Worm (Caenorhabditis elegans) whole organism, L1 larva: ENCODE measurements around the gene sre-12.

Experiments used
- ceh-63 ChIP-seq: fragments of 200-800 bp; sonication (Bioruptor generic); optimal IDR thresholded peaks from 2 replicates; lab custom pipeline; 2018; ENCODE audit warnings: mild to moderate bottlenecking, missing genetic modification characterization, missing compliant biosample characterization
- ceh-82 ChIP-seq, 3 experiments: fragments of 150-350 bp in 1 of 3; sonication (generic microtip) in 2 of 3; optimal IDR thresholded peaks; 2 replicates each; lab custom pipeline; 2014 to 2017; ENCODE audit warnings: missing biosample characterization in 3 of 3, missing genetic modification characterization in 3 of 3
- dpl-1 ChIP-seq, 3 experiments: fragments of 150-350 bp in 2 of 3; sonication (generic microtip) in 1 of 3; optimal IDR thresholded peaks; 2 replicates each; lab custom pipeline; 2014 to 2017; ENCODE audit warnings: missing biosample characterization in 3 of 3, missing genetic modification characterization in 3 of 3, missing genetic modification reagents in 3 of 3
- dsc-1 ChIP-seq: sonication (generic microtip); optimal IDR thresholded peaks from 2 replicates; lab custom pipeline; 2016; ENCODE audit warnings: mild to moderate bottlenecking, missing genetic modification characterization, missing compliant biosample characterization
- egl-13 ChIP-seq: sonication (generic microtip); optimal IDR thresholded peaks from 2 replicates; lab custom pipeline; 2016; ENCODE audit warnings: missing genotype, missing genetic modification reagents, missing genetic modification characterization, missing compliant biosample characterization
- fkh-8 ChIP-seq: sonication (generic microtip); optimal IDR thresholded peaks from 2 replicates; lab custom pipeline; 2016; ENCODE audit warnings: mild to moderate bottlenecking, missing genetic modification characterization, missing compliant biosample characterization
- isw-1 ChIP-seq: fragments of 200-800 bp; sonication (Bioruptor generic); IDR thresholded peaks from 2 replicates; pipeline ENCODE4 v1.3.6; 2022; ENCODE audit warnings: missing genetic modification characterization, missing compliant biosample characterization
- lin-13 ChIP-seq: fragments of 150-350 bp; optimal IDR thresholded peaks from 2 replicates; lab custom pipeline; 2014; ENCODE audit warnings: missing biosample characterization, missing genetic modification reagents, missing genetic modification characterization
- lin-14 ChIP-seq: fragments of 200-800 bp; sonication (Bioruptor generic); optimal IDR thresholded peaks from 2 replicates; lab custom pipeline; 2018; ENCODE audit warnings: mild to moderate bottlenecking, missing genetic modification characterization, moderate library complexity, missing compliant biosample characterization
- mep-1 ChIP-seq: fragments of 150-350 bp; optimal IDR thresholded peaks from 2 replicates; lab custom pipeline; 2014; ENCODE audit warnings: missing biosample characterization, missing genetic modification characterization
- nhr-19 ChIP-seq: fragments of 200-800 bp; sonication (Bioruptor generic); conservative IDR thresholded peaks from 2 replicates; pipeline ENCODE4 v1.3.6; 2022; ENCODE audit warnings: missing genetic modification characterization, missing compliant biosample characterization
- nhr-237 ChIP-seq: fragments of 150-350 bp; optimal IDR thresholded peaks from 2 replicates; lab custom pipeline; 2014; ENCODE audit warnings: missing biosample characterization, missing genetic modification characterization
- nhr-71 ChIP-seq: sonication (generic microtip); optimal IDR thresholded peaks from 2 replicates; lab custom pipeline; 2016; ENCODE audit warnings: mild to moderate bottlenecking, missing genetic modification characterization, moderate library complexity, missing compliant biosample characterization
- nhr-76 ChIP-seq: sonication (generic microtip); optimal IDR thresholded peaks from 2 replicates; lab custom pipeline; 2017; ENCODE audit warnings: missing biosample characterization, missing genetic modification characterization
- pag-3 ChIP-seq: sonication (generic microtip); optimal IDR thresholded peaks from 2 replicates; lab custom pipeline; 2017; ENCODE audit warnings: missing genetic modification characterization, mild to moderate bottlenecking, missing compliant biosample characterization, antibody characterized with exemption, borderline replicate concordance; ENCODE audit not compliant: insufficient read depth
- rnt-1 ChIP-seq: sonication (generic microtip); optimal IDR thresholded peaks from 2 replicates; lab custom pipeline; 2016; ENCODE audit warnings: mild to moderate bottlenecking, missing genetic modification characterization, moderate library complexity, missing compliant biosample characterization
- snu-23 ChIP-seq: sonication (generic microtip); optimal IDR thresholded peaks from 2 replicates; lab custom pipeline; 2016; ENCODE audit warnings: missing genetic modification characterization, missing compliant biosample characterization
- xbp-1 ChIP-seq: sonication (generic microtip); optimal IDR thresholded peaks from 2 replicates; lab custom pipeline; 2016; ENCODE audit warnings: missing genetic modification characterization, missing compliant biosample characterization

sre-12 gene

DNA sequence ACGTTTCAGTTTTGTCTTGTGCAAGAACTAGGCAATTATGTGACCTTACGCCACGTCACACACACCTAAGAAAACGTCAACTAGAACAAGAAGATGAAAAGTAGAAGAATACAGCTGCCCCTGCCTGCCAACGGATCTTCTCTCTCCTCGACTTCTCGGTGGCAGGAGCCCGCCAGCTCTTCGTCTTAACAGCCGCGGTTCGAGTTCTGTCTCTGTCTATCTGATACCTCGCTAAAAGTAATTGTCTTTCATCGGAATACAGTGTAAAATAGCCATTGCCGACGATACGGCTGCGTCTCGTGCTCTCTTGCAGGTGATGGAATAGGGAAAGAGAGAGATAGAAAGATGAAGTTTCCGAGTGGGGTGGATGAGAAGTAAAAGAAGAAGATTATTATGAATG lies 48.6 kb downstream of the sre-12 start:
- no peak for TF ChIP-seq nhr-237
- peak; percentile 82 for TF ChIP-seq xbp-1
- peak; percentile 42 for TF ChIP-seq nhr-71
- TF ChIP-seq pag-3 (tag; lab: Kevin White, UChicago) = peak; percentile 95
- peak; percentile 44 for TF ChIP-seq rnt-1 (tag; lab: Kevin White, UChicago)
- TF ChIP-seq snu-23 (GFP tag; lab: Kevin White, UChicago) = peak; percentile 26
- TF ChIP-seq dsc-1 (tag; lab: Kevin White, UChicago) = peak; percentile 36
- peak; percentile 50 for TF ChIP-seq lin-14 (GFP tag; lab: Kevin White, UChicago)
- TF ChIP-seq mep-1 (tag; lab: Kevin White, UChicago) = peak; percentile 3
- no peak for TF ChIP-seq isw-1 (GFP tag; lab: Robert Waterston, UW)
- no peak for TF ChIP-seq ceh-63
- peak; percentile 21; the same call in 1 of the 2 replicates for TF ChIP-seq nhr-19 (GFP tag; lab: Robert Waterston, UW)

DNA sequence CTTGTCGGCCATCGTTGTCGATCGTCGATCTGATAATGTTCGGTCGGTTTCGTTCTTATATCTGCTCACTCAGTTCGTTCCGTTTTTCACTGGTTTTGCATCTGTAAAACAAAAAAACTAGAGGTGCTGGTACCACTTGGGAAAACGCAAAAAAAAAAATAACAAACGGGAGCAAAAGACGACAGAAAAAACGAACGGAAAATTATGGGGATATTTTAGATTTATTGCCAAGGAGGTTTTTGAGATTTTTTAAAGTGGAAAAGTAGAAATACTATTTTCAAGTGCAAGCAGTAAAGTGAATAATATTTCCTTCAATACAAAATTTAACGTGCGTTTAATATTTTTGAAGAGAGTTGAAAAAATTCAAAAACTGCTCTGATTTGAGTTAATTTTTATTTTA lies 50.0 kb downstream of the sre-12 start, which contains the start of gene unc-68:
TSS of gene unc-68 (minus strand) at position 101 of the 400 bp plus-strand sequence.
- TF ChIP-seq dpl-1 (GFP tag; optimal IDR thresholded peaks at IDR 0.05; lab: Kevin White, UChicago) (no peak), lin-13 (GFP tag; lab: Kevin White, UChicago) (no peak), egl-13 (tag; lab: Kevin White, UChicago) (no peak), nhr-19 (GFP tag; lab: Robert Waterston, UW) (no peak), ceh-82 (tag; optimal IDR thresholded peaks at IDR 0.05; lab: Kevin White, UChicago) (no peak), ceh-63 (no peak), fkh-8 (tag; lab: Kevin White, UChicago) (no peak), nhr-76 (tag; lab: Kevin White, UChicago) (no peak)
